Worm (Caenorhabditis elegans) whole organism, young adult: ENCODE results near the gene mmaa-1.

Experiments
- B0035.1 ChIP-seq: sonication (generic microtip); optimal IDR thresholded peaks from 2 replicates; lab custom pipeline; 2016; ENCODE audit warnings: missing genetic modification characterization, mild to moderate bottlenecking, missing compliant biosample characterization, missing genotype, missing genetic modification reagents
- B0261.1 ChIP-seq: sonication (generic microtip); optimal IDR thresholded peaks from 2 replicates; lab custom pipeline; 2016; ENCODE audit warnings: mild to moderate bottlenecking, missing genetic modification characterization, moderate library complexity, missing compliant biosample characterization
- C06A6.2 ChIP-seq: fragments of 200-800 bp; sonication (Bioruptor generic); conservative IDR thresholded peaks from 2 replicates; pipeline ENCODE4 v1.3.6; 2022; ENCODE audit warnings: missing genetic modification characterization, missing compliant biosample characterization
- D2030.7 ChIP-seq: fragments of 200-800 bp; sonication (Bioruptor generic); IDR thresholded peaks from 2 replicates; pipeline ENCODE4 v1.3.6; 2022; ENCODE audit warnings: missing genetic modification reagents, missing genetic modification characterization, missing compliant biosample characterization
- F22D6.2 ChIP-seq: sonication (generic microtip); optimal IDR thresholded peaks from 2 replicates; lab custom pipeline; 2016; ENCODE audit warnings: mild to moderate bottlenecking, missing genetic modification characterization, missing compliant biosample characterization
- F33H1.4 ChIP-seq: fragments of 200-800 bp; sonication (Bioruptor generic); IDR thresholded peaks from 2 replicates; pipeline ENCODE4 v1.3.6; 2022; ENCODE audit warnings: missing genetic modification reagents, missing genetic modification characterization, missing compliant biosample characterization
- F49E8.2 ChIP-seq: sonication (generic microtip); optimal IDR thresholded peaks from 3 replicates; lab custom pipeline; 2017; ENCODE audit warnings: missing genetic modification characterization, mild to moderate bottlenecking, missing compliant biosample characterization, antibody characterized with exemption, moderate library complexity; ENCODE audit not compliant: insufficient read depth
- Y53G8AR.9 ChIP-seq: fragments of 200-800 bp; sonication (Bioruptor generic); conservative IDR thresholded peaks from 2 replicates; pipeline ENCODE4 v1.3.6; 2022; ENCODE audit warnings: missing genetic modification reagents, missing genetic modification characterization, missing compliant biosample characterization
- Y56A3A.18 ChIP-seq: fragments of 200-800 bp; sonication (Bioruptor generic); IDR thresholded peaks from 2 replicates; pipeline ENCODE4 v1.3.6; 2022; ENCODE audit warnings: missing genetic modification reagents, missing genetic modification characterization, missing compliant biosample characterization
- Y95B8A.8 ChIP-seq: fragments of 200-800 bp; sonication (Bioruptor generic); IDR thresholded peaks from 2 replicates; pipeline ENCODE4 v1.3.6; 2022; ENCODE audit warnings: missing genetic modification reagents, missing genetic modification characterization, missing compliant biosample characterization
- akir-1 ChIP-seq: fragments of 200-800 bp; sonication (Bioruptor generic); optimal IDR thresholded peaks from 2 replicates; lab custom pipeline; 2018; ENCODE audit warnings: mild to moderate bottlenecking, missing genetic modification characterization, moderate library complexity, missing compliant biosample characterization
- atf-7 ChIP-seq: sonication (generic microtip); optimal IDR thresholded peaks from 2 replicates; lab custom pipeline; 2017; ENCODE audit warnings: mild to moderate bottlenecking, missing genetic modification characterization, missing compliant biosample characterization
- attf-5 ChIP-seq: fragments of 200-800 bp; sonication (Bioruptor generic); optimal IDR thresholded peaks from 2 replicates; lab custom pipeline; 2018; ENCODE audit warnings: mild to moderate bottlenecking, missing genetic modification characterization, missing compliant biosample characterization
- attf-6 ChIP-seq: fragments of 200-800 bp; sonication (Bioruptor generic); IDR thresholded peaks from 2 replicates; pipeline ENCODE4 v1.3.6; 2022; ENCODE audit warnings: missing genetic modification reagents, missing genetic modification characterization, missing compliant biosample characterization
- ceh-100 ChIP-seq: fragments of 200-800 bp; sonication (Bioruptor generic); IDR thresholded peaks from 2 replicates; pipeline ENCODE4 v1.3.6; 2022; ENCODE audit warnings: missing genetic modification reagents, missing genetic modification characterization, missing compliant biosample characterization
- ceh-40 ChIP-seq: fragments of 200-800 bp; sonication (Bioruptor generic); IDR thresholded peaks from 2 replicates; pipeline ENCODE4 v1.3.6; 2022; ENCODE audit warnings: missing genetic modification characterization, missing compliant biosample characterization
- chd-7 ChIP-seq: sonication (generic microtip); optimal IDR thresholded peaks from 2 replicates; lab custom pipeline; 2016; ENCODE audit warnings: mild to moderate bottlenecking, missing genetic modification characterization, moderate library complexity, missing compliant biosample characterization
- die-1 ChIP-seq: sonication (generic microtip); optimal IDR thresholded peaks from 2 replicates; lab custom pipeline; 2016; ENCODE audit warnings: missing genotype, mild to moderate bottlenecking, missing genetic modification characterization, missing compliant biosample characterization
- dox-1 ChIP-seq: fragments of 200-800 bp; sonication (Bioruptor generic); IDR thresholded peaks from 2 replicates; pipeline ENCODE4 v1.3.6; 2022; ENCODE audit warnings: missing genetic modification reagents, missing genetic modification characterization, missing compliant biosample characterization
- ets-4 ChIP-seq: fragments of 200-800 bp; sonication (Bioruptor generic); optimal IDR thresholded peaks from 2 replicates; lab custom pipeline; 2018; ENCODE audit warnings: mild to moderate bottlenecking, missing genetic modification characterization, missing compliant biosample characterization
- him-1 ChIP-seq: sonication (generic microtip); optimal IDR thresholded peaks from 2 replicates; lab custom pipeline; 2016; ENCODE audit warnings: missing genotype, missing genetic modification reagents, missing genetic modification characterization, missing compliant biosample characterization
- let-526 ChIP-seq: fragments of 200-800 bp; sonication (Bioruptor generic); IDR thresholded peaks from 2 replicates; pipeline ENCODE4 v1.3.6; 2022; ENCODE audit warnings: missing genetic modification reagents, missing genetic modification characterization, missing compliant biosample characterization
- lin-40 ChIP-seq: sonication (generic microtip); optimal IDR thresholded peaks from 2 replicates; lab custom pipeline; 2016; ENCODE audit warnings: missing genetic modification characterization, mild to moderate bottlenecking, missing compliant biosample characterization, missing genotype, missing genetic modification reagents
- lin-54 ChIP-seq: fragments of 200-800 bp; sonication (Bioruptor generic); optimal IDR thresholded peaks from 2 replicates; lab custom pipeline; 2018; ENCODE audit warnings: mild to moderate bottlenecking, missing genetic modification characterization, missing compliant biosample characterization
- lsl-1 ChIP-seq: fragments of 200-800 bp; sonication (Bioruptor generic); optimal IDR thresholded peaks from 2 replicates; lab custom pipeline; 2018; ENCODE audit warnings: mild to moderate bottlenecking, missing genetic modification characterization, moderate library complexity, missing compliant biosample characterization
- madf-3 ChIP-seq: fragments of 200-800 bp; sonication (Bioruptor generic); IDR thresholded peaks from 2 replicates; pipeline ENCODE4 v1.3.6; 2022; ENCODE audit warnings: missing genetic modification reagents, missing genetic modification characterization, missing compliant biosample characterization
- madf-6 ChIP-seq: fragments of 200-800 bp; sonication (Bioruptor generic); IDR thresholded peaks from 2 replicates; pipeline ENCODE4 v1.3.6; 2022; ENCODE audit warnings: missing genetic modification reagents, missing genetic modification characterization, missing compliant biosample characterization
- madf-8 ChIP-seq: fragments of 200-800 bp; sonication (Bioruptor generic); conservative IDR thresholded peaks from 2 replicates; pipeline ENCODE4 v1.3.6; 2022; ENCODE audit warnings: missing genetic modification reagents, missing genetic modification characterization, missing compliant biosample characterization
- nfya-2 ChIP-seq: fragments of 200-800 bp; sonication (Bioruptor generic); IDR thresholded peaks from 2 replicates; pipeline ENCODE4 v1.3.6; 2022; ENCODE audit warnings: missing genetic modification reagents, missing genetic modification characterization, missing compliant biosample characterization
- pbrm-1 ChIP-seq: fragments of 200-800 bp; sonication (Bioruptor generic); IDR thresholded peaks from 2 replicates; pipeline ENCODE4 v1.3.6; 2022; ENCODE audit warnings: missing genetic modification reagents, missing genetic modification characterization, missing compliant biosample characterization
- rec-8 ChIP-seq, 2 experiments: sonication (generic microtip); optimal IDR thresholded peaks; 2 replicates each; lab custom pipeline; 2016; ENCODE audit warnings: mild to moderate bottlenecking in 2 of 2, missing genetic modification characterization in 2 of 2, missing genetic modification reagents in 2 of 2, missing genotype in 2 of 2, missing biosample characterization in 1 of 2, missing compliant biosample characterization in 1 of 2, moderate library complexity in 1 of 2
- snpc-1.3 ChIP-seq: sonication (generic microtip); optimal IDR thresholded peaks from 2 replicates; lab custom pipeline; 2017; ENCODE audit warnings: missing genetic modification characterization, mild to moderate bottlenecking, missing compliant biosample characterization, antibody characterized with exemption, moderate library complexity, missing genotype, missing genetic modification reagents; ENCODE audit not compliant: insufficient read depth
- snpc-4 ChIP-seq, 5 experiments: fragments of 150-350 bp in 1 of 5; sonication (generic microtip) in 4 of 5; optimal IDR thresholded peaks; 2 replicates each; lab custom pipeline; 2014 to 2018; ENCODE audit warnings: missing genetic modification characterization in 5 of 5, missing biosample characterization in 3 of 5, antibody characterized with exemption in 2 of 5, mild to moderate bottlenecking in 2 of 5, missing compliant biosample characterization in 2 of 5, missing genotype in 2 of 5, moderate library complexity in 2 of 5, missing genetic modification reagents in 1 of 5
- sptf-2 ChIP-seq: fragments of 200-800 bp; sonication (Bioruptor generic); optimal IDR thresholded peaks from 2 replicates; lab custom pipeline; 2018; ENCODE audit warnings: mild to moderate bottlenecking, missing genetic modification characterization, missing compliant biosample characterization
- tbx-9 ChIP-seq: sonication (generic microtip); optimal IDR thresholded peaks from 2 replicates; lab custom pipeline; 2016; ENCODE audit warnings: borderline replicate concordance, missing genetic modification characterization, inconsistent platforms, missing compliant biosample characterization
- xnd-1 ChIP-seq: sonication (generic microtip); optimal IDR thresholded peaks from 2 replicates; lab custom pipeline; 2016; ENCODE audit warnings: missing genotype, missing genetic modification reagents, missing genetic modification characterization, missing compliant biosample characterization
- zim-3 ChIP-seq: sonication (generic microtip); optimal IDR thresholded peaks from 2 replicates; lab custom pipeline; 2017; ENCODE audit warnings: mild to moderate bottlenecking, missing genetic modification characterization, moderate library complexity, missing compliant biosample characterization

Gene mmaa-1

ce11 chrII:7121762-7122292 is 20.9 kb upstream of the mmaa-1 start, which contains the start of gene F10E7.2:
Gene F10E7.2, plus strand, starts transcription at chrII:7122242.
- TF ChIP-seq F33H1.4 (GFP tag; lab: Robert Waterston, UW) (peak; percentile 84), D2030.7 (GFP tag; lab: Robert Waterston, UW) (peak; percentile 38; the same call in 1 of the 2 replicates), let-526 (GFP tag; lab: Robert Waterston, UW) (no peak), lsl-1 (GFP tag; lab: Kevin White, UChicago) (peak; percentile 83), snpc-1.3 (tag; lab: Kevin White, UChicago) (peak; percentile 68), dox-1 (GFP tag; lab: Robert Waterston, UW) (no peak), snpc-4 (GFP tag; optimal IDR thresholded peaks at IDR 0.05; lab: Kevin White, UChicago) (no peak), snpc-4 (tag; optimal IDR thresholded peaks at IDR 0.05; lab: Kevin White, UChicago) (peak in 1 of 4 experiments; percentile 19), attf-6 (GFP tag; lab: Robert Waterston, UW) (no peak), madf-8 (GFP tag; lab: Robert Waterston, UW) (peak; percentile 30; the same call in 1 of the 2 replicates), chd-7 (no peak), madf-3 (GFP tag; lab: Robert Waterston, UW) (no peak), him-1 (tag; lab: Kevin White, UChicago) (no peak), atf-7 (no peak), madf-6 (GFP tag; lab: Robert Waterston, UW) (peak; percentile 86), ets-4 (no peak), B0035.1 (tag; lab: Kevin White, UChicago) (no peak), lin-54 (GFP tag; lab: Kevin White, UChicago) (peak; percentile 18), C06A6.2 (GFP tag; lab: Robert Waterston, UW) (no peak), F49E8.2 (tag; lab: Kevin White, UChicago) (peak; percentile 30), xnd-1 (tag; lab: Kevin White, UChicago) (peak; percentile 66)
- TF ChIP-seq, all 124 proteins: peak for 10

- no peak for TF ChIP-seq ceh-100 (GFP tag; lab: Robert Waterston, UW)
- TF ChIP-seq nfya-2, result no peak
- no peak for TF ChIP-seq tbx-9 (tag; lab: Kevin White, UChicago)
- no peak for TF ChIP-seq Y95B8A.8
- no peak for TF ChIP-seq rec-8 (tag; optimal IDR thresholded peaks at IDR 0.05; lab: Kevin White, UChicago)
- no peak for TF ChIP-seq ceh-40 (GFP tag; lab: Robert Waterston, UW)
- TF ChIP-seq die-1, result no peak
- TF ChIP-seq lin-40 (tag; lab: Kevin White, UChicago), result no peak
- TF ChIP-seq attf-5, result no peak
- no peak for TF ChIP-seq akir-1
- TF ChIP-seq F22D6.2 (tag; lab: Kevin White, UChicago), result no peak
- no peak for TF ChIP-seq B0261.1
- no peak for TF ChIP-seq pbrm-1 (GFP tag; lab: Robert Waterston, UW)
- no peak for TF ChIP-seq atf-7
- no peak for TF ChIP-seq Y56A3A.18 (GFP tag; lab: Robert Waterston, UW)
- no peak for TF ChIP-seq dox-1 (GFP tag; lab: Robert Waterston, UW)
- TF ChIP-seq Y53G8AR.9 (GFP tag; lab: Robert Waterston, UW), result no peak
- no peak for TF ChIP-seq zim-3 (tag; lab: Kevin White, UChicago)
- TF ChIP-seq sptf-2 (GFP tag; lab: Kevin White, UChicago), result no peak
Observed at ce11 chrII:7119525-7119924, 18.6 kb upstream of the mmaa-1 start.
